Worm (Caenorhabditis elegans) whole organism, mixed stage, embryonic: ENCODE results near the gene ZK856.19.

Experiments used
- M03D4.4 ChIP-seq: sonication (generic microtip); optimal IDR thresholded peaks from 2 replicates; lab custom pipeline; 2017; ENCODE audit warnings: mild to moderate bottlenecking, missing genetic modification characterization, missing compliant biosample characterization
- bed-3 ChIP-seq: fragments of 200-800 bp; sonication (Bioruptor generic); optimal IDR thresholded peaks from 3 replicates; lab custom pipeline; 2018; ENCODE audit warnings: mild to moderate bottlenecking, missing genetic modification characterization, moderate library complexity, missing compliant biosample characterization
- blmp-1 ChIP-seq: fragments of 150-350 bp; optimal IDR thresholded peaks from 2 replicates; lab custom pipeline; 2014; ENCODE audit warnings: missing biosample characterization, missing genetic modification characterization
- ceh-39 ChIP-seq: fragments of 150-350 bp; optimal IDR thresholded peaks from 2 replicates; lab custom pipeline; 2014; ENCODE audit warnings: missing biosample characterization, missing genetic modification characterization
- ceh-43 ChIP-seq: fragments of 200-800 bp; sonication (Bioruptor generic); optimal IDR thresholded peaks from 2 replicates; lab custom pipeline; 2018; ENCODE audit warnings: mild to moderate bottlenecking, missing genetic modification characterization, moderate library complexity, missing compliant biosample characterization
- ceh-83 ChIP-seq: fragments of 200-800 bp; sonication (Bioruptor generic); optimal IDR thresholded peaks from 2 replicates; lab custom pipeline; 2018; ENCODE audit warnings: mild to moderate bottlenecking, missing genetic modification characterization, missing compliant biosample characterization
- ces-1 ChIP-seq: fragments of 150-350 bp; optimal IDR thresholded peaks from 2 replicates; lab custom pipeline; 2014; ENCODE audit warnings: missing biosample characterization, missing genetic modification reagents, missing genetic modification characterization
- cnd-1 ChIP-seq: fragments of 200-800 bp; sonication (Bioruptor generic); optimal IDR thresholded peaks from 2 replicates; lab custom pipeline; 2018; ENCODE audit warnings: mild to moderate bottlenecking, missing genetic modification characterization, missing compliant biosample characterization
- drap-1 ChIP-seq: fragments of 200-800 bp; sonication (Bioruptor generic); optimal IDR thresholded peaks from 3 replicates; lab custom pipeline; 2018; ENCODE audit warnings: mild to moderate bottlenecking, missing genetic modification characterization, missing compliant biosample characterization
- elt-3 ChIP-seq: fragments of 150-350 bp; optimal IDR thresholded peaks from 2 replicates; lab custom pipeline; 2014; ENCODE audit warnings: missing biosample characterization, missing genetic modification characterization
- flh-1 ChIP-seq: fragments of 200-800 bp; sonication (Bioruptor generic); optimal IDR thresholded peaks from 2 replicates; lab custom pipeline; 2018; ENCODE audit warnings: mild to moderate bottlenecking, missing genetic modification characterization, moderate library complexity, missing compliant biosample characterization
- ham-2 ChIP-seq: fragments of 200-800 bp; sonication (Bioruptor generic); optimal IDR thresholded peaks from 2 replicates; lab custom pipeline; 2018; ENCODE audit warnings: mild to moderate bottlenecking, missing genetic modification characterization, missing compliant biosample characterization
- hlh-1 ChIP-seq: fragments of 150-350 bp; optimal IDR thresholded peaks from 2 replicates; lab custom pipeline; 2014; ENCODE audit warnings: missing biosample characterization, missing genetic modification reagents, missing genetic modification characterization
- lin-32 ChIP-seq: fragments of 200-800 bp; sonication (Bioruptor generic); optimal IDR thresholded peaks from 2 replicates; lab custom pipeline; 2018; ENCODE audit warnings: mild to moderate bottlenecking, missing genetic modification characterization, missing compliant biosample characterization
- lsy-2 ChIP-seq: fragments of 150-350 bp; optimal IDR thresholded peaks from 2 replicates; lab custom pipeline; 2014; ENCODE audit warnings: missing biosample characterization, missing genetic modification characterization
- mab-5 ChIP-seq: fragments of 150-350 bp; optimal IDR thresholded peaks from 2 replicates; lab custom pipeline; 2014; ENCODE audit warnings: missing biosample characterization, missing genetic modification characterization
- mep-1 ChIP-seq: fragments of 150-350 bp; optimal IDR thresholded peaks from 2 replicates; lab custom pipeline; 2017; ENCODE audit warnings: missing biosample characterization, missing genetic modification reagents, missing genetic modification characterization, inconsistent platforms
- mls-2 ChIP-seq: sonication (generic microtip); optimal IDR thresholded peaks from 2 replicates; lab custom pipeline; 2016; ENCODE audit warnings: mild to moderate bottlenecking, missing genetic modification characterization, moderate library complexity, missing compliant biosample characterization
- nhr-2 ChIP-seq: fragments of 150-350 bp; optimal IDR thresholded peaks from 2 replicates; lab custom pipeline; 2014; ENCODE audit warnings: missing biosample characterization, missing genetic modification characterization
- nhr-237 ChIP-seq: fragments of 150-350 bp; optimal IDR thresholded peaks from 2 replicates; lab custom pipeline; 2014; ENCODE audit warnings: missing biosample characterization, missing genetic modification characterization
- nhr-76 ChIP-seq: sonication (generic microtip); optimal IDR thresholded peaks from 2 replicates; lab custom pipeline; 2017; ENCODE audit warnings: missing biosample characterization, missing genetic modification characterization
- pha-4 ChIP-seq: fragments of 150-350 bp; optimal IDR thresholded peaks from 2 replicates; lab custom pipeline; 2018; ENCODE audit warnings: missing biosample characterization, missing genetic modification reagents, missing genetic modification characterization
- sem-2 ChIP-seq: fragments of 200-800 bp; sonication (Bioruptor generic); optimal IDR thresholded peaks from 2 replicates; lab custom pipeline; 2018; ENCODE audit warnings: mild to moderate bottlenecking, missing genetic modification characterization, missing compliant biosample characterization
- snpc-4 ChIP-seq: fragments of 150-350 bp; optimal IDR thresholded peaks from 2 replicates; lab custom pipeline; 2014; ENCODE audit warnings: missing biosample characterization, missing genetic modification characterization
- sptf-1 ChIP-seq: sonication (generic microtip); optimal IDR thresholded peaks from 2 replicates; lab custom pipeline; 2017; ENCODE audit warnings: mild to moderate bottlenecking, missing genetic modification characterization, moderate library complexity, missing compliant biosample characterization
- tbx-8 ChIP-seq: fragments of 200-800 bp; sonication (Bioruptor generic); optimal IDR thresholded peaks from 2 replicates; lab custom pipeline; 2018; ENCODE audit warnings: mild to moderate bottlenecking, missing genetic modification characterization, moderate library complexity, missing compliant biosample characterization
- unc-120 ChIP-seq: sonication (generic microtip); optimal IDR thresholded peaks from 2 replicates; lab custom pipeline; 2017; ENCODE audit warnings: missing genetic modification characterization, missing compliant biosample characterization; ENCODE audit not compliant: poor library complexity, severe bottlenecking
- unc-62 ChIP-seq: fragments of 150-350 bp; optimal IDR thresholded peaks from 2 replicates; lab custom pipeline; 2014; ENCODE audit warnings: missing biosample characterization, missing genetic modification reagents, missing genetic modification characterization
- zip-8 ChIP-seq: fragments of 150-350 bp; optimal IDR thresholded peaks from 2 replicates; lab custom pipeline; 2014; ENCODE audit warnings: missing biosample characterization, missing genetic modification characterization
- ztf-11 ChIP-seq: fragments of 150-350 bp; optimal IDR thresholded peaks from 2 replicates; lab custom pipeline; 2014; ENCODE audit warnings: missing biosample characterization, missing genetic modification characterization

Gene ZK856.19

ce11 chrV:10173653-10174052, 31.1 kb downstream of the ZK856.19 start, which contains the start of gene egl-3:
Gene egl-3, minus strand, starts transcription at chrV:10173753.
- TF ChIP-seq nhr-237, result no peak
- no peak for TF ChIP-seq snpc-4 (tag; lab: Kevin White, UChicago)
- no peak for TF ChIP-seq mep-1
- no peak for TF ChIP-seq zip-8 (tag; lab: Kevin White, UChicago)
- no peak for TF ChIP-seq nhr-76 (tag; lab: Kevin White, UChicago)
- TF ChIP-seq lin-32 (GFP tag; lab: Kevin White, UChicago), result no peak
- TF ChIP-seq elt-3 (tag; lab: Kevin White, UChicago), result no peak
- no peak for TF ChIP-seq drap-1 (GFP tag; lab: Kevin White, UChicago)
- no peak for TF ChIP-seq unc-120 (tag; lab: Kevin White, UChicago)
- no peak for TF ChIP-seq blmp-1 (tag; lab: Kevin White, UChicago)
- no peak for TF ChIP-seq nhr-2 (tag; lab: Kevin White, UChicago)
- no peak for TF ChIP-seq mls-2

DNA sequence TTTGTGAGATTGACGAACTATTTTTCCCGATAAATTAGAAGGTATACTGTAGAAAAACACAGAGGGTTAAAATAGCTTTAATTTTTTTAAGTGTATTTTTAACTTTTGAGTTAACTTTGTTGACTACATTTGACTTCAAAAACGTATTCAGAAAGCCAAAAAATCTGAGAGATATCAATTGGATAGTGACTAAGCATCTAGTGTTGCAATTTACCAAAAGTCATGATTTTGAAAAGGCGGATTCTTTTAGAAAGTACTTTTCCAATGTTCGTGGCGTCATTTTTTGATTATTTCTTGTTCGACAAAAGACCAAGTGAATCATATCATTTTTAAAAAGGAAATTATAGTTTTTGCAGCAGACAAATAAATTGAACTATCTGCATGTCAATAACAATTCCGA, 35.8 kb downstream of the ZK856.19 start:
- TF ChIP-seq ham-2 (GFP tag; lab: Kevin White, UChicago) (no peak), bed-3 (GFP tag; lab: Kevin White, UChicago) (no peak), nhr-2 (tag; lab: Kevin White, UChicago) (no peak), tbx-8 (no peak), unc-62 (GFP tag; lab: Kevin White, UChicago) (no peak), ces-1 (no peak), M03D4.4 (tag; lab: Kevin White, UChicago) (no peak), hlh-1 (tag; lab: Kevin White, UChicago) (no peak), zip-8 (tag; lab: Kevin White, UChicago) (no peak)

DNA sequence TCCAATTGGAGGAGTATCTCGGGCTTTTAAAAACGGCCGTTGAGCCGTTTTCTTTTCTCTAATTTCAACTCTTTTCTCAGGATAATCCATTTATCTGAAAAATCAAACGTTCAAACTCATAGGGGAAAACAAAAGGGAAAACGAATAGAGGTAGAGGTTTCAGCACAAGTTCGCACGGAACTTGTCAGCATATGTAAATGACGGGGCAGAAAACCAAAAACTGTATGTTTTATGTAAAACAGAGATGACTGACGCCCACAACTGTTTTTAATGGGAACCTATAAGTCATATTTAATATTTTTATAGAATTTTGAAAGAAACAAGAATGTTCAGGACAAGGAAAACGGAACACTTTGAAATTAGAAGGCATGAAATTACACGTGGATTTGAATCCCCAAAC, 38.3 kb downstream of the ZK856.19 start, which contains the start of gene C51E3.6:
Gene C51E3.6 (minus strand): TSS at position 101 of the 400 bp plus-strand sequence.
- no peak for TF ChIP-seq lsy-2 (tag; lab: Kevin White, UChicago)
- TF ChIP-seq ceh-39 (tag; lab: Kevin White, UChicago), result no peak

- TF ChIP-seq mls-2 (no peak), mep-1 (no peak), mab-5 (tag; lab: Kevin White, UChicago) (no peak), flh-1 (no peak), cnd-1 (tag; lab: Kevin White, UChicago) (no peak), ztf-11 (no peak), nhr-76 (tag; lab: Kevin White, UChicago) (no peak), unc-120 (tag; lab: Kevin White, UChicago) (no peak), tbx-8 (no peak), bed-3 (GFP tag; lab: Kevin White, UChicago) (no peak), sem-2 (GFP tag; lab: Kevin White, UChicago) (no peak), ceh-39 (tag; lab: Kevin White, UChicago) (no peak), unc-62 (GFP tag; lab: Kevin White, UChicago) (no peak), elt-3 (tag; lab: Kevin White, UChicago) (no peak)
- TF ChIP-seq, all 35 proteins: peak for 0
Observed at ce11 chrV:10160954-10161353, 43.8 kb downstream of the ZK856.19 start, which contains the start of gene C51E3.10. Gene C51E3.10, minus strand, starts transcription at chrV:10161134.

ce11 chrV:10159972-10160371, 44.7 kb downstream of the ZK856.19 start:
- TF ChIP-seq ceh-43 (GFP tag; lab: Kevin White, UChicago) (no peak), ham-2 (GFP tag; lab: Kevin White, UChicago) (no peak), ces-1 (no peak), nhr-237 (no peak), M03D4.4 (tag; lab: Kevin White, UChicago) (no peak), unc-62 (GFP tag; lab: Kevin White, UChicago) (no peak), bed-3 (GFP tag; lab: Kevin White, UChicago) (no peak), ceh-83 (GFP tag; lab: Kevin White, UChicago) (no peak), snpc-4 (tag; lab: Kevin White, UChicago) (no peak)

DNA sequence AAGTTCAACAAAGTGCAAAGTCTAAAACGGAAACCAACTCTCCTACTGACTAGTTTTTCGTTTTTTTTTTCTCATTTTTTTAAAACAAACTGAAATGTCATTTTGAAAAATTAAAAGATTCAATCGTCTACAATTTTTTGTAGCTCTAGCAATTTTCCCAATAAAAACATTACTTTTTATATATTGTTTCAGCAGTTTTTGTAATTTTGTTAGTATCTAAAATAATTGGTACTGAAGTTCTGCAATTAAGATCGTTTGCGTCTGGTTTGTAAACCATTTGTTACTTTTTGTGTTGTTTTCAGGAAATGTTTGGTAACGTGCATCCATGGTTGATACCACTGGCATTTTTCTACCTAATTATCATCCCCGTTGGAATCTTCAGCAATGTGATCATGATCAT, 46.2 kb downstream of the ZK856.19 start, which contains the start of gene srsx-30:
Gene srsx-30 (plus strand): TSS at position 301 of the 400 bp plus-strand sequence.
- TF ChIP-seq tbx-8, result no peak
- no peak for TF ChIP-seq sptf-1
- TF ChIP-seq mls-2, result no peak
- TF ChIP-seq lin-32 (GFP tag; lab: Kevin White, UChicago), result no peak
- TF ChIP-seq unc-120 (tag; lab: Kevin White, UChicago), result no peak
- TF ChIP-seq ces-1, result no peak
- no peak for TF ChIP-seq ztf-11
- no peak for TF ChIP-seq pha-4
- no peak for TF ChIP-seq nhr-2 (tag; lab: Kevin White, UChicago)
- no peak for TF ChIP-seq hlh-1 (tag; lab: Kevin White, UChicago)
